Fruit fly (Drosophila melanogaster): ENCODE measurements around the gene CG13305.
A peak's percentile ranks its signal among the peaks of the same experiment; 100 is the strongest.

The CG13305 gene

DNA sequence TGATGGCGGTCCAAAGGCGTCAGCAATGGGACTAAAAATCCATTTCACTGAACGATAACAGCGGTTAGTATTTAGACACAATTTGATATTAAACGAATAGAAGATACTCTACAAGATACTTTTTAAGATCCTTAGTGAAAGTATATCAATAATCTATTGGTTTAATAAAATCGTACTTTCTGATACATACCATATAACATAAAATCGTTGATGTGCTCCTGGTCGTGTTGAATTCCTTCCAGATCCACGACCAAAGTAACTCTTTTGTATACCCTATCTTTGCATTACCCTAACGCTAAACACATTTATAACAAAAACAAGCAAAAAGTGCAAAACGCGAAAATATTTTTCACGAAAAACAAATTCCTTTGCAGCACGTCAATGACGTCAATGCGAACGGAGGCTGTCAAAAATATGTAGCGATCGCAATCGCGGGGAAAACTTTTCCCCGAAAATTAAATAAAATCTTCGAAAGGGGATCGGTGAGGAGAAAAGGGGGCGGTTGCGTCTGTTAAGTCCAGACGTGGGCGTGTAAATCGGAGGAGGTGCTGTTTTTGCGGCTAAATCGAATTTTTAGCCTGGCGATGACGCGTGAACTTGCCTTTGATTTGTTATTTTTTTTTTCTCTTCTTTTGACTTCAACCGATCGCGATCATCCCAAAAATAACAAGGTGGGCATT, 8.7 kb upstream of the CG13305 start:
- TF ChIP-seq Clk (GFP tag; optimal IDR thresholded peaks at IDR 0.05) (no peak), cnc (optimal IDR thresholded peaks at IDR 0.05) (no peak), Crg-1 (GFP tag; optimal IDR thresholded peaks at IDR 0.05) (no peak), CG1620 (GFP tag; optimal IDR thresholded peaks at IDR 0.05) (no peak), ovo (GFP tag; optimal IDR thresholded peaks at IDR 0.05) (no peak), cic (GFP tag; optimal IDR thresholded peaks at IDR 0.05) (no peak), CG33017 (tag; optimal IDR thresholded peaks at IDR 0.05) (no peak), CG5204 (GFP tag; optimal IDR thresholded peaks at IDR 0.05) (no peak), CG12768 (GFP tag; optimal IDR thresholded peaks at IDR 0.05) (no peak), Hr96 (GFP tag; optimal IDR thresholded peaks at IDR 0.05) (no peak), bab1 (GFP tag; optimal IDR thresholded peaks at IDR 0.05) (no peak)

dm6 chr3L:8653572-8653971, 7.0 kb upstream of the CG13305 start:
- TF ChIP-seq CG1620 (GFP tag; optimal IDR thresholded peaks at IDR 0.05), result no peak
- no peak for TF ChIP-seq pad (GFP tag; optimal IDR thresholded peaks at IDR 0.05)
- no peak for TF ChIP-seq tj (GFP tag; optimal IDR thresholded peaks at IDR 0.05)
- TF ChIP-seq CG33017 (tag; optimal IDR thresholded peaks at IDR 0.05), result no peak
- no peak for TF ChIP-seq Hr96 (GFP tag; optimal IDR thresholded peaks at IDR 0.05)
- no peak for TF ChIP-seq CG14711 (tag; optimal IDR thresholded peaks at IDR 0.05)
- TF ChIP-seq Clk (GFP tag; optimal IDR thresholded peaks at IDR 0.05), result no peak
- TF ChIP-seq kay (GFP tag; ENCODE audit: borderline replicate concordance), result no peak
- TF ChIP-seq toe (GFP tag; optimal IDR thresholded peaks at IDR 0.05), result no peak
- TF ChIP-seq CG7101 (tag; optimal IDR thresholded peaks at IDR 0.05), result no peak
- no peak for TF ChIP-seq cic (GFP tag; optimal IDR thresholded peaks at IDR 0.05)
- no peak for TF ChIP-seq cnc (optimal IDR thresholded peaks at IDR 0.05)
- TF ChIP-seq CG5204 (GFP tag; optimal IDR thresholded peaks at IDR 0.05), result no peak
- TF ChIP-seq Mnt (GFP tag; optimal IDR thresholded peaks at IDR 0.05), result no peak
- no peak for TF ChIP-seq ovo (GFP tag; optimal IDR thresholded peaks at IDR 0.05)
- TF ChIP-seq Crg-1 (GFP tag; optimal IDR thresholded peaks at IDR 0.05), result no peak
- TF ChIP-seq CG12768 (GFP tag; optimal IDR thresholded peaks at IDR 0.05), result no peak
- no peak for TF ChIP-seq CG11617 (GFP tag; optimal IDR thresholded peaks at IDR 0.05)

DNA sequence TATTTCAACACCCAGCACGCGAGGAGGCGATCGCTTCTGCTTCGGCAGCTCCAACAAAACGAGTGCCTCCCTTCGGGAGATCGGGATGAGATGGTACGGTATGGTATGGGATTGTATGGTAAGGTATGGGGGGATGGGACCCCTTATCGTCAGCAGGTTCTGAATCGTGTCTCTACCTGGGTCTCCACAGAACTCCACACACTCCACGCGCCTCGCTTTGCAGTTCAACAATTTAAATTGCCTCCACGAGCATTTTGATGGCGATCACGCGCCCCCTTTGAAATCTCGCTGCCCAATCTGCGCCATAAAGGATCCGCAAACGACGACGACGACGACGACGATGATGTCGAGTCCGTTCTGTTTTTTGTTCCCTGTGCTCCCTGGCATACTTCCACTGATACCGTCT, 6.0 kb upstream of the CG13305 start:
- TF ChIP-seq Mnt (GFP tag; optimal IDR thresholded peaks at IDR 0.05) (no peak), tj (GFP tag; optimal IDR thresholded peaks at IDR 0.05) (no peak), pad (GFP tag; optimal IDR thresholded peaks at IDR 0.05) (no peak), ovo (GFP tag; optimal IDR thresholded peaks at IDR 0.05) (no peak), kay (GFP tag; ENCODE audit: borderline replicate concordance) (no peak), CG1620 (GFP tag; optimal IDR thresholded peaks at IDR 0.05) (no peak), CG7045 (GFP tag; optimal IDR thresholded peaks at IDR 0.05) (no peak), Crg-1 (GFP tag; optimal IDR thresholded peaks at IDR 0.05) (no peak), CG12768 (GFP tag; optimal IDR thresholded peaks at IDR 0.05) (no peak), CG5204 (GFP tag; optimal IDR thresholded peaks at IDR 0.05) (no peak), Hr96 (GFP tag; optimal IDR thresholded peaks at IDR 0.05) (no peak), CG11617 (GFP tag; optimal IDR thresholded peaks at IDR 0.05) (no peak), cic (GFP tag; optimal IDR thresholded peaks at IDR 0.05) (no peak), CG14711 (tag; optimal IDR thresholded peaks at IDR 0.05) (no peak), CG7101 (tag; optimal IDR thresholded peaks at IDR 0.05) (no peak), toe (GFP tag; optimal IDR thresholded peaks at IDR 0.05) (no peak), cnc (optimal IDR thresholded peaks at IDR 0.05) (no peak), Clk (GFP tag; optimal IDR thresholded peaks at IDR 0.05) (no peak)

DNA sequence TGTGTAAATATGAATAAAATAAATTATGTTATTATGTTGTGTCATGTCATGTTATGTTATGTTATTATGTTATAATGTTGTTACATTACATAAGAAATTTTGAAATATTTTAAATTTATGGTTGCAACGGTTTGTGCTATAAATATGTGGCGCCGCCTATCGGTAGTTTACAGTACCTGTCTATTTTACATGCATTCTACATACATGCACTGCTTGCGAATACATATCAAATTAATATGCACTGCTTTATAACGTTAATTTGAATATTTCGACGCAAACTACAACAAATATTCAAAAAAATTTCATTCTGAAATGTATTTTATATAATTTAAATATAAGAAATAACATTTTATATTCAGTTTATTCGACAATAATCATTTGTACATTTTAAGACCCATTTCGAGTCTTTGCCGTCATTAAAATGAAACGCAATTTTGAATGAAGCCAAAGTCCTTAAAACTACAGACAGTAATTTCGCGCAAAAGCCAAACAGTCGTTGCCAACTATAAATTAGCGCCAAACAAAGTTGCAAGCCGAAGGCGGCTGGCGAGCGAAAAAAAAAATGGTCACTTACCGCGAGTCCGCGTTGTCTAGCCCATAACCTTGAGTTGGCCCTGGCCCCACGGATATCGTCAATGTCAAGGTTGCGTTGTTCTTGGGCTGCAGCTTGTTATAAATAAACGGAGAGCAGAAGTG, 5.4 kb upstream of the CG13305 start:
- TF ChIP-seq bab1 (GFP tag; optimal IDR thresholded peaks at IDR 0.05) (peak; percentile 63), cnc (optimal IDR thresholded peaks at IDR 0.05) (no peak), kay (GFP tag; ENCODE audit: borderline replicate concordance) (peak; percentile 23)

- TF ChIP-seq cic (GFP tag; optimal IDR thresholded peaks at IDR 0.05), result no peak
- no peak for TF ChIP-seq bab1 (GFP tag; optimal IDR thresholded peaks at IDR 0.05)
- peak; percentile 46 for TF ChIP-seq kay (GFP tag; ENCODE audit: borderline replicate concordance)
Measured at dm6 chr3L:8648836-8649235, 2.2 kb upstream of the CG13305 start, which contains the start of gene Arr2. Arr2 (minus strand) TSS chr3L:8648936.

DNA sequence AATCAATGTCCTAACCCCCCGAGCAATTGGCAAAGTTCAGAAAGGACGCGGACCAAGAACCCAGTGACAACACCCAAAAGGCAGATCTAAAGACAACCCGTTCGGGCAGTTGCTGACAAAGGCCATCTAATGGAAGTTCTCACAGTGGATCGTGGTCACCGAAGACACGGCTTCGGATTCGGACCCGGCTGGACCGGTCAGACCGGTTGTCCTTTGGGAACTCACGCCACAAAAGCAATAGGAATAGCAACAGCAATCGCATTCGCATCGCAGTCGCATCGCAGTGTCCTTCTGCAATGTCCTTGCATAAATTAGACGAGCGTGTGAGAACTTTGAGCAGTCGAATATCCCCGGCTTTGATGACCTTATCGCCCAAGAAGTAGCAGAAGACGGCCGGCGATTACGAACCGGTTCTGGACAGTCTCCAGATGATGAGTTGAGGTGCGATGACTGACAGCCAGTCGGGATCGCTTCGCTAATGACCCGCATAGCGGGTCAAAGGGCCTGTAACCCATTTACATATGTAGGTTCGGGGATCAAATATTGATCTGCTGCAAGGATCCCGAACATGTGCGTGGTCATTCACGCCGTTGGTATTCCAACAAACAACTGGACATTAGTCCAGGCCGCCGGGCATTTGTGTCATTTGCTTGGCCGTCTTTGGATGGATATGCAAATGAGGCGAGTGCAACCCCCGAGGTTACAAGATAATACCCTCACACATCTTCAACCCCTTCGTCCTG, 2.6 kb downstream of the CG13305 start:
- TF ChIP-seq cnc (optimal IDR thresholded peaks at IDR 0.05), result no peak
- TF ChIP-seq toe (GFP tag; optimal IDR thresholded peaks at IDR 0.05), result no peak
- no peak for TF ChIP-seq CG33017 (tag; optimal IDR thresholded peaks at IDR 0.05)
- no peak for TF ChIP-seq CG7101 (tag; optimal IDR thresholded peaks at IDR 0.05)
- TF ChIP-seq tj (GFP tag; optimal IDR thresholded peaks at IDR 0.05), result no peak
